Fruit fly (Drosophila melanogaster): ENCODE results near the gene Eip93F.

Eip93F gene

dm6 chr3R:22053740-22054139, 104.8 kb downstream of the Eip93F start:
- TF ChIP-seq fkh (GFP tag; optimal IDR thresholded peaks at IDR 0.05) (peak; percentile 30), Ets96B (tag; optimal IDR thresholded peaks at IDR 0.05) (no peak), CG8119 (GFP tag; IDR thresholded peaks at IDR 0.05) (no peak)

DNA sequence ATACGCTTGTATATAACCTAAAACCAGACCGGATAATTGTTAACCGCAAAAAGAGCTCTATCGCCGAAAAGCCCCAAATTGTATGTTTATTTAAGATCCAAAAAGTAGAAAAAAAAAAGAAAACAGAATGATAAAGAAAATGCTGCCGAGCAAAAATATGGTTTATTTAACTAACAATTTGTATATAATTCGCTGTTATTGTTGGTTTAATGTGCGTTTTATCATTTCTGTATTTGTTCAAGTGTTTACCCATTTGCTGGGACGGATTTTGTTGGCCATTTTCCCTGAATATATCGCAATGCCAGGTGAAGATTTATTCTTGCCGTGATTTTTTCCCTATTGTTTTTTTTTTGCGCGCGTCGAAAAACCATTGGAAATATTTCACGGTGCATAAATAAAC, 108.2 kb downstream of the Eip93F start:
- TF ChIP-seq Lpt (GFP tag; optimal IDR thresholded peaks at IDR 0.05) = no peak
- TF ChIP-seq fkh (GFP tag; optimal IDR thresholded peaks at IDR 0.05) = peak; percentile 70
- no peak for TF ChIP-seq Eip78C (GFP tag)
- no peak for TF ChIP-seq CG31627 (GFP tag; optimal IDR thresholded peaks at IDR 0.05)
- no peak for TF ChIP-seq acj6 (GFP tag; optimal IDR thresholded peaks at IDR 0.05)
- TF ChIP-seq CG16779 (tag; optimal IDR thresholded peaks at IDR 0.05) = no peak
- TF ChIP-seq Smox (GFP tag; optimal IDR thresholded peaks at IDR 0.05) = no peak
- TF ChIP-seq Sox102F (GFP tag; optimal IDR thresholded peaks at IDR 0.05) = peak; percentile 3
- TF ChIP-seq spab (GFP tag; optimal IDR thresholded peaks at IDR 0.05) = no peak
- no peak for TF ChIP-seq Gug (GFP tag; IDR thresholded peaks at IDR 0.05)
- TF ChIP-seq CG10631 (GFP tag; optimal IDR thresholded peaks at IDR 0.05) = no peak
- TF ChIP-seq CG15336 (GFP tag; IDR thresholded peaks at IDR 0.05) = no peak

Measured in whole organism, prepupa.